Worm (Caenorhabditis elegans): ENCODE results near the gene T05A8.3.
"Not testable (repeated sequence)": the region's sequence is repeated elsewhere in the genome, so short reads cannot be mapped to it uniquely, and the experiment has no call there.

The T05A8.3 gene

ce11 chrII:2688616-2689015 is 28.6 kb downstream of the T05A8.3 start, which contains the start of gene nspf-2:
nspf-2 (plus strand) TSS chrII:2688916.
- not testable (repeated sequence) for TF ChIP-seq lin-13 (tag; optimal IDR thresholded peaks at IDR 0.05); lin-32 (GFP tag; optimal IDR thresholded peaks at IDR 0.05); lsy-2 (tag; optimal IDR thresholded peaks at IDR 0.05)

- TF ChIP-seq tbx-8 (GFP tag; optimal IDR thresholded peaks at IDR 0.05) (no peak), ces-1 (GFP tag; optimal IDR thresholded peaks at IDR 0.05) (peak; percentile 15), cnd-1 (tag; optimal IDR thresholded peaks at IDR 0.05) (no peak), zip-8 (tag; optimal IDR thresholded peaks at IDR 0.05) (no peak), nhr-12 (tag; optimal IDR thresholded peaks at IDR 0.05) (no peak), hlh-1 (tag; optimal IDR thresholded peaks at IDR 0.05) (peak; percentile 34), M03D4.4 (tag; optimal IDR thresholded peaks at IDR 0.05) (no peak), mls-2 (tag; optimal IDR thresholded peaks at IDR 0.05) (no peak), unc-62 (GFP tag; optimal IDR thresholded peaks at IDR 0.05) (peak; percentile 65), ceh-83 (GFP tag; optimal IDR thresholded peaks at IDR 0.05) (no peak), elt-3 (tag; optimal IDR thresholded peaks at IDR 0.05) (no peak), bed-3 (GFP tag; optimal IDR thresholded peaks at IDR 0.05) (no peak), unc-120 (tag; optimal IDR thresholded peaks at IDR 0.05; ENCODE audit: poor library complexity, severe bottlenecking) (peak; percentile 48), ceh-43 (GFP tag; optimal IDR thresholded peaks at IDR 0.05) (no peak)
These were observed 30.1 kb downstream of the T05A8.3 start, which contains the start of the genes sup-9 and nspf-1 for ce11 chrII:2686985-2687675. sup-9 (minus strand) TSS chrII:2687027. nspf-1 (plus strand) TSS chrII:2687625.

- TF ChIP-seq tbx-8 (GFP tag; optimal IDR thresholded peaks at IDR 0.05): no peak
- TF ChIP-seq ham-2 (GFP tag; optimal IDR thresholded peaks at IDR 0.05): no peak
- no peak for TF ChIP-seq drap-1 (GFP tag; optimal IDR thresholded peaks at IDR 0.05)
- TF ChIP-seq hlh-1 (tag; optimal IDR thresholded peaks at IDR 0.05): no peak
These were observed 32.5 kb downstream of the T05A8.3 start for ce11 chrII:2684783-2685182.

- TF ChIP-seq hlh-1 (tag; optimal IDR thresholded peaks at IDR 0.05): no peak
- no peak for TF ChIP-seq mls-2 (tag; optimal IDR thresholded peaks at IDR 0.05)
- no peak for TF ChIP-seq lin-32 (GFP tag; optimal IDR thresholded peaks at IDR 0.05)
- no peak for TF ChIP-seq mab-5 (tag; optimal IDR thresholded peaks at IDR 0.05)
- TF ChIP-seq cnd-1 (tag; optimal IDR thresholded peaks at IDR 0.05): no peak
- TF ChIP-seq unc-39 (tag; optimal IDR thresholded peaks at IDR 0.05): no peak
- no peak for TF ChIP-seq lsy-2 (tag; optimal IDR thresholded peaks at IDR 0.05)
- no peak for TF ChIP-seq nhr-237 (tag; optimal IDR thresholded peaks at IDR 0.05)
- TF ChIP-seq ceh-43 (GFP tag; optimal IDR thresholded peaks at IDR 0.05): no peak
These were observed 33.0 kb downstream of the T05A8.3 start, which contains the start of gene ceh-87 for ce11 chrII:2684208-2684607. ceh-87 (minus strand) TSS chrII:2684308.

- no peak for TF ChIP-seq hlh-1 (tag; optimal IDR thresholded peaks at IDR 0.05)
- no peak for TF ChIP-seq lin-13 (tag; optimal IDR thresholded peaks at IDR 0.05)
These were observed 36.1 kb downstream of the T05A8.3 start, which contains the start of gene F34D6.1 for ce11 chrII:2681118-2681517. F34D6.1 (minus strand) TSS chrII:2681218.

ce11 chrII:2677534-2678168 is 39.6 kb downstream of the T05A8.3 start, which contains the start of gene F22E5.17:
F22E5.17 (plus strand) TSS chrII:2678041.
- TF ChIP-seq nhr-12 (tag; optimal IDR thresholded peaks at IDR 0.05) (no peak), ham-2 (GFP tag; optimal IDR thresholded peaks at IDR 0.05) (no peak), nhr-237 (tag; optimal IDR thresholded peaks at IDR 0.05) (no peak), nhr-2 (tag; optimal IDR thresholded peaks at IDR 0.05) (no peak), pha-4 (tag; optimal IDR thresholded peaks at IDR 0.05) (no peak), ceh-43 (GFP tag; optimal IDR thresholded peaks at IDR 0.05) (no peak)

ce11 chrII:2673534-2673933 is 43.7 kb downstream of the T05A8.3 start, which contains the start of the genes F22E5.20 and F22E5.1:
F22E5.20 (minus strand) TSS chrII:2673634.
F22E5.1 (plus strand) TSS chrII:2673775.
- not testable (repeated sequence) for TF ChIP-seq bed-3 (GFP tag; optimal IDR thresholded peaks at IDR 0.05); elt-1 (tag; optimal IDR thresholded peaks at IDR 0.05; ENCODE audit: borderline replicate concordance, insufficient read depth); ztf-11 (tag; optimal IDR thresholded peaks at IDR 0.05)
